Worm (Caenorhabditis elegans) whole organism, L4 larva: ENCODE data around the gene str-82.

ENCODE experiments used
- R02D3.7 ChIP-seq: fragments of 150-350 bp; sonication (generic microtip); optimal IDR thresholded peaks from 3 replicates; lab custom pipeline; 2014; ENCODE audit warnings: missing biosample characterization, missing genetic modification characterization
- aly-2 ChIP-seq: sonication (generic microtip); optimal IDR thresholded peaks from 2 replicates; lab custom pipeline; 2018; ENCODE audit warnings: missing biosample characterization, missing genetic modification characterization
- ama-1 ChIP-seq: fragments of 150-350 bp; optimal IDR thresholded peaks from 2 replicates; lab custom pipeline; 2014; ENCODE audit warnings: inconsistent platforms, mixed read lengths
- dmd-6 ChIP-seq: fragments of 200-800 bp; sonication (Bioruptor generic); IDR thresholded peaks from 2 replicates; pipeline ENCODE4 v1.3.6; 2022; ENCODE audit warnings: missing genetic modification reagents, missing genetic modification characterization, missing compliant biosample characterization
- dpl-1 ChIP-seq: fragments of 150-350 bp; optimal IDR thresholded peaks from 2 replicates; lab custom pipeline; 2014; ENCODE audit warnings: missing biosample characterization, missing genetic modification reagents, missing genetic modification characterization
- nhr-11 ChIP-seq: fragments of 150-350 bp; optimal IDR thresholded peaks from 2 replicates; lab custom pipeline; 2014; ENCODE audit warnings: missing biosample characterization, missing genetic modification characterization
- snpc-4 ChIP-seq: fragments of 150-350 bp; optimal IDR thresholded peaks from 2 replicates; lab custom pipeline; 2014; ENCODE audit warnings: missing biosample characterization, missing genetic modification characterization
- unc-62 ChIP-seq, 3 experiments: fragments of 150-350 bp in 1 of 3; sonication (generic microtip); optimal IDR thresholded peaks in 2 of 3; peaks in 1 of 3; 1 replicate in 1 of 3; 2 replicates in 2 of 3; lab custom pipeline; 2014 to 2017; ENCODE audit warnings: missing biosample characterization in 3 of 3, missing genetic modification characterization in 3 of 3, missing genetic modification reagents in 3 of 3, missing genotype in 1 of 3
- zag-1 ChIP-seq: fragments of 150-350 bp; optimal IDR thresholded peaks from 2 replicates; lab custom pipeline; 2014; ENCODE audit warnings: missing biosample characterization, missing genetic modification characterization

- no peak for TF ChIP-seq ama-1 (lab: Kevin White, UChicago)
- TF ChIP-seq unc-62 (GFP tag; optimal IDR thresholded peaks at IDR 0.05 in 1 of 2; lab: Kevin White, UChicago): no peak
- TF ChIP-seq unc-62 (tag; optimal IDR thresholded peaks at IDR 0.05; lab: Kevin White, UChicago): no peak
- TF ChIP-seq zag-1 (tag; lab: Kevin White, UChicago): no peak
- TF ChIP-seq aly-2 (tag; lab: Kevin White, UChicago): no peak
- no peak for TF ChIP-seq dpl-1
- TF ChIP-seq snpc-4 (tag; lab: Kevin White, UChicago): no peak
- TF ChIP-seq dmd-6 (GFP tag; lab: Robert Waterston, UW): peak; percentile 84
- TF ChIP-seq nhr-11: no peak
- TF ChIP-seq R02D3.7 (tag; lab: Kevin White, UChicago): no peak
These were observed 4.1 kb upstream of the str-82 start, which contains the start of gene cyp-34A9 for ce11 chrV:3970410-3970809.
